Worm (Caenorhabditis elegans) whole organism, mixed stage, embryonic: Measurements from ENCODE around the gene H14N18.4.

Experiments used
- M03D4.4 ChIP-seq: sonication (generic microtip); optimal IDR thresholded peaks from 2 replicates; lab custom pipeline; 2017; ENCODE audit warnings: mild to moderate bottlenecking, missing genetic modification characterization, missing compliant biosample characterization
- bed-3 ChIP-seq: fragments of 200-800 bp; sonication (Bioruptor generic); optimal IDR thresholded peaks from 3 replicates; lab custom pipeline; 2018; ENCODE audit warnings: mild to moderate bottlenecking, missing genetic modification characterization, moderate library complexity, missing compliant biosample characterization
- blmp-1 ChIP-seq: fragments of 150-350 bp; optimal IDR thresholded peaks from 2 replicates; lab custom pipeline; 2014; ENCODE audit warnings: missing biosample characterization, missing genetic modification characterization
- ces-1 ChIP-seq: fragments of 150-350 bp; optimal IDR thresholded peaks from 2 replicates; lab custom pipeline; 2014; ENCODE audit warnings: missing biosample characterization, missing genetic modification reagents, missing genetic modification characterization
- cnd-1 ChIP-seq: fragments of 200-800 bp; sonication (Bioruptor generic); optimal IDR thresholded peaks from 2 replicates; lab custom pipeline; 2018; ENCODE audit warnings: mild to moderate bottlenecking, missing genetic modification characterization, missing compliant biosample characterization
- drap-1 ChIP-seq: fragments of 200-800 bp; sonication (Bioruptor generic); optimal IDR thresholded peaks from 3 replicates; lab custom pipeline; 2018; ENCODE audit warnings: mild to moderate bottlenecking, missing genetic modification characterization, missing compliant biosample characterization
- elt-1 ChIP-seq: sonication (generic microtip); optimal IDR thresholded peaks from 2 replicates; lab custom pipeline; 2017; ENCODE audit warnings: missing genetic modification characterization, mild to moderate bottlenecking, missing compliant biosample characterization, antibody characterized with exemption, moderate library complexity, borderline replicate concordance; ENCODE audit not compliant: insufficient read depth
- elt-3 ChIP-seq: fragments of 150-350 bp; optimal IDR thresholded peaks from 2 replicates; lab custom pipeline; 2014; ENCODE audit warnings: missing biosample characterization, missing genetic modification characterization
- flh-1 ChIP-seq: fragments of 200-800 bp; sonication (Bioruptor generic); optimal IDR thresholded peaks from 2 replicates; lab custom pipeline; 2018; ENCODE audit warnings: mild to moderate bottlenecking, missing genetic modification characterization, moderate library complexity, missing compliant biosample characterization
- ham-2 ChIP-seq: fragments of 200-800 bp; sonication (Bioruptor generic); optimal IDR thresholded peaks from 2 replicates; lab custom pipeline; 2018; ENCODE audit warnings: mild to moderate bottlenecking, missing genetic modification characterization, missing compliant biosample characterization
- hlh-1 ChIP-seq: fragments of 150-350 bp; optimal IDR thresholded peaks from 2 replicates; lab custom pipeline; 2014; ENCODE audit warnings: missing biosample characterization, missing genetic modification reagents, missing genetic modification characterization
- lin-13 ChIP-seq: fragments of 150-350 bp; optimal IDR thresholded peaks from 2 replicates; lab custom pipeline; 2014; ENCODE audit warnings: missing biosample characterization, missing genetic modification characterization
- lin-32 ChIP-seq: fragments of 200-800 bp; sonication (Bioruptor generic); optimal IDR thresholded peaks from 2 replicates; lab custom pipeline; 2018; ENCODE audit warnings: mild to moderate bottlenecking, missing genetic modification characterization, missing compliant biosample characterization
- lsy-2 ChIP-seq: fragments of 150-350 bp; optimal IDR thresholded peaks from 2 replicates; lab custom pipeline; 2014; ENCODE audit warnings: missing biosample characterization, missing genetic modification characterization
- mab-5 ChIP-seq: fragments of 150-350 bp; optimal IDR thresholded peaks from 2 replicates; lab custom pipeline; 2014; ENCODE audit warnings: missing biosample characterization, missing genetic modification characterization
- mep-1 ChIP-seq: fragments of 150-350 bp; optimal IDR thresholded peaks from 2 replicates; lab custom pipeline; 2017; ENCODE audit warnings: missing biosample characterization, missing genetic modification reagents, missing genetic modification characterization, inconsistent platforms
- mls-2 ChIP-seq: sonication (generic microtip); optimal IDR thresholded peaks from 2 replicates; lab custom pipeline; 2016; ENCODE audit warnings: mild to moderate bottlenecking, missing genetic modification characterization, moderate library complexity, missing compliant biosample characterization
- nhr-12 ChIP-seq: fragments of 150-350 bp; optimal IDR thresholded peaks from 2 replicates; lab custom pipeline; 2014; ENCODE audit warnings: missing biosample characterization, missing genetic modification characterization
- nhr-2 ChIP-seq: fragments of 150-350 bp; optimal IDR thresholded peaks from 2 replicates; lab custom pipeline; 2014; ENCODE audit warnings: missing biosample characterization, missing genetic modification characterization
- nhr-237 ChIP-seq: fragments of 150-350 bp; optimal IDR thresholded peaks from 2 replicates; lab custom pipeline; 2014; ENCODE audit warnings: missing biosample characterization, missing genetic modification characterization
- nhr-28 ChIP-seq: fragments of 150-350 bp; optimal IDR thresholded peaks from 2 replicates; lab custom pipeline; 2014; ENCODE audit warnings: missing biosample characterization, missing genetic modification characterization
- nhr-76 ChIP-seq: sonication (generic microtip); optimal IDR thresholded peaks from 2 replicates; lab custom pipeline; 2017; ENCODE audit warnings: missing biosample characterization, missing genetic modification characterization
- pha-4 ChIP-seq: fragments of 150-350 bp; optimal IDR thresholded peaks from 2 replicates; lab custom pipeline; 2018; ENCODE audit warnings: missing biosample characterization, missing genetic modification reagents, missing genetic modification characterization
- sem-2 ChIP-seq: fragments of 200-800 bp; sonication (Bioruptor generic); optimal IDR thresholded peaks from 2 replicates; lab custom pipeline; 2018; ENCODE audit warnings: mild to moderate bottlenecking, missing genetic modification characterization, missing compliant biosample characterization
- snpc-4 ChIP-seq: fragments of 150-350 bp; optimal IDR thresholded peaks from 2 replicates; lab custom pipeline; 2014; ENCODE audit warnings: missing biosample characterization, missing genetic modification characterization
- sptf-1 ChIP-seq: sonication (generic microtip); optimal IDR thresholded peaks from 2 replicates; lab custom pipeline; 2017; ENCODE audit warnings: mild to moderate bottlenecking, missing genetic modification characterization, moderate library complexity, missing compliant biosample characterization
- unc-120 ChIP-seq: sonication (generic microtip); optimal IDR thresholded peaks from 2 replicates; lab custom pipeline; 2017; ENCODE audit warnings: missing genetic modification characterization, missing compliant biosample characterization; ENCODE audit not compliant: poor library complexity, severe bottlenecking
- unc-39 ChIP-seq: fragments of 150-350 bp; optimal IDR thresholded peaks from 2 replicates; lab custom pipeline; 2014; ENCODE audit warnings: missing biosample characterization, missing genetic modification characterization
- unc-62 ChIP-seq: fragments of 150-350 bp; optimal IDR thresholded peaks from 2 replicates; lab custom pipeline; 2014; ENCODE audit warnings: missing biosample characterization, missing genetic modification reagents, missing genetic modification characterization
- zip-8 ChIP-seq: fragments of 150-350 bp; optimal IDR thresholded peaks from 2 replicates; lab custom pipeline; 2014; ENCODE audit warnings: missing biosample characterization, missing genetic modification characterization
- ztf-11 ChIP-seq: fragments of 150-350 bp; optimal IDR thresholded peaks from 2 replicates; lab custom pipeline; 2014; ENCODE audit warnings: missing biosample characterization, missing genetic modification characterization

Gene H14N18.4

DNA sequence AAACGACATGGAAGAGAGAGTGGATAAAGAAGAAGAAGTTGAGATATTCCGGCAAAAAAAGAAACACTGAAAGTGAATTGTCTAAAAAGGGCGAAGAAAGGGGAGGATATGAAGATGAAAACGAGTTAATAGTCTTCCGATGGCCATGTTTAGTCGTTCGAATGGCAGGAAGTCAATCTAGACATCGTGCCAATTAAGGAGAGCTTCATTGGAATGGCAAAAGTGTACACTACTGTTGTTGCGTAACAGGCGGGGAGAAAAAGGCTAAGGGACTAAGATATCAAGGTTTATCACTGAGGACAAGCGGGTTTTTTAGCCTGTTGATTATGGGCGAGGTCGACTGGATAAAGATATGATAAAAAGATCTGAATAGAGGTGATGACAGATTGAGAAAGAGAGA is 17.4 kb upstream of the H14N18.4 start:
- TF ChIP-seq zip-8 (tag; lab: Kevin White, UChicago) (peak; percentile 6), hlh-1 (tag; lab: Kevin White, UChicago) (no peak), sptf-1 (tag; lab: Kevin White, UChicago) (no peak)

DNA sequence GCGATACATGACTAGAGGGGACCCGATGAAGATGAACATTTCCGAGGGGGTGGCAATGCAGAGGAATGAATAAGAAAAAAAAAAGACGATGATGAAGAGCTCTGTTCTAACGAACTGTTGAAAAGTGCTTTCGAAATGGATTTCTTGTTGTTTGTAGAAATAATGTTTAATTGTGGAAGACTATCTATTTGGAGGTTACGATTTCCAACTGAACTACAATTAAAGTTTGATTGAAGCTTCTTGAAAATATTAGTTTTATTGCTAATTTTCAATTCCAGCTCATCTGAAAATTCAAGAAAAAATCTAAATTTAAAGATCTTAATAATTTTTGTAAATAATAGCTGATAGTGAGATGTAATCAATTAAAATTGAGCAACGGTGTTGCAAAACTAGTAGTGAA is 15.7 kb upstream of the H14N18.4 start:
- TF ChIP-seq sem-2 (no peak), bed-3 (GFP tag; lab: Kevin White, UChicago) (no peak), sptf-1 (tag; lab: Kevin White, UChicago) (no peak), drap-1 (no peak), M03D4.4 (tag; lab: Kevin White, UChicago) (no peak), mab-5 (tag; lab: Kevin White, UChicago) (no peak), elt-1 (tag; lab: Kevin White, UChicago) (no peak), nhr-28 (tag; lab: Kevin White, UChicago) (no peak), nhr-2 (tag; lab: Kevin White, UChicago) (no peak), lin-32 (GFP tag; lab: Kevin White, UChicago) (no peak), lin-13 (tag; lab: Kevin White, UChicago) (no peak), cnd-1 (tag; lab: Kevin White, UChicago) (no peak), unc-120 (tag; lab: Kevin White, UChicago) (no peak), lsy-2 (tag; lab: Kevin White, UChicago) (no peak), unc-62 (GFP tag; lab: Kevin White, UChicago) (no peak), nhr-237 (tag; lab: Kevin White, UChicago) (no peak), ces-1 (GFP tag; lab: Kevin White, UChicago) (no peak), blmp-1 (no peak), nhr-76 (no peak)

DNA sequence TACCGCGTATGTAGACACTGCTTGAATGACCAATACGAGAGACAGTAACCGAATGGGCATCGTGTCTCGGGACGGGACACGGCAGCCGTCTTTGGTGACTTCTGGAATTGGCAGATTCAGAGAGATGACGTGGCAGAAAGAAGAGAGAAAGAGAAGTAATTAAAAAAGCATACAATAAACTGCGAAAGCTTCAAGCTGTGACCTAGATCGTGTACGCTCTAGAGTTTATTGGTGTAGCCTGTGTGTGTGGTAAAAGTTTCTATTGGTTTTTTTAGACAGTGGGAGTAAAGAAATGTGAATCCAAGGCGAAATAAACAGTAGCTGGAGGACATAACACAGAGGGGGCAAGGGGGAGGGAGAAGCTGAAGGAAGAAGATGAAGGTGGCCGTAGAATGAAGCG is 15.2 kb upstream of the H14N18.4 start, which contains the start of gene T19A5.3:
TSS of gene T19A5.3 (minus strand) at position 101 of the 400 bp plus-strand sequence.
- no peak for TF ChIP-seq blmp-1
- TF ChIP-seq ces-1 (GFP tag; lab: Kevin White, UChicago), result no peak
- no peak for TF ChIP-seq elt-3 (tag; lab: Kevin White, UChicago)
- TF ChIP-seq ham-2 (GFP tag; lab: Kevin White, UChicago), result no peak
- no peak for TF ChIP-seq sptf-1 (tag; lab: Kevin White, UChicago)
- no peak for TF ChIP-seq hlh-1 (tag; lab: Kevin White, UChicago)
- no peak for TF ChIP-seq pha-4
- no peak for TF ChIP-seq nhr-12 (tag; lab: Kevin White, UChicago)

DNA sequence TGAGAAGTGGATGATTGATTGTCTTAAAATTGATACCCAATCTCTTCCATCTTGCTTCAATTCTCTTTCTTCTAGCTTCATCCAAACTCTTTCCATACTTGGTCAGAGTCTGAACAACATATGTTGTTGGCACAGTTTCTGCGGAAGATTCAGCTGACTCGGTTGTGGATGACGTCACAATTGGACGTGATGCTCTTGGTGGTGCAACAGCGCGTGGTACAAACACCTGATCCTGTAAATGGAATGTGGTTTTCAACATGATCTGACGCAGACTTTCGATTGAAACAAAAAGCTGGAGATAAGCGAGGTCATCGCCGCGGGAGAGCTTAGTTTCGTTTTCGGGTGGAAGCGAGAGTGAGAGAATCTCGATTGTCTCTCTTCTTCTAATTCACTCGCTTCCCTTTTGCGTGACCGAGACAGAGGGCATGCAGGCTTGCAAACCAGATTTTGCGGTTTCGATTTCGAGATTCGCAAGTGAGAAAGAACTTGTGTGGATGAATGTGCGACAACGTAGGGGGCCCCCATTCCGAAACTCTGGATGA is 13.7 kb upstream of the H14N18.4 start:
- no peak for TF ChIP-seq elt-3 (tag; lab: Kevin White, UChicago)
- no peak for TF ChIP-seq mep-1 (tag; lab: Kevin White, UChicago)
- TF ChIP-seq unc-62 (GFP tag; lab: Kevin White, UChicago), result no peak
- TF ChIP-seq bed-3 (GFP tag; lab: Kevin White, UChicago), result no peak
- no peak for TF ChIP-seq nhr-12 (tag; lab: Kevin White, UChicago)
- TF ChIP-seq lin-13 (tag; lab: Kevin White, UChicago), result no peak
- TF ChIP-seq elt-1 (tag; lab: Kevin White, UChicago), result no peak
- TF ChIP-seq blmp-1, result peak; percentile 75
- peak; percentile 11 for TF ChIP-seq ham-2 (GFP tag; lab: Kevin White, UChicago)
- TF ChIP-seq zip-8 (tag; lab: Kevin White, UChicago), result peak; percentile 55

DNA sequence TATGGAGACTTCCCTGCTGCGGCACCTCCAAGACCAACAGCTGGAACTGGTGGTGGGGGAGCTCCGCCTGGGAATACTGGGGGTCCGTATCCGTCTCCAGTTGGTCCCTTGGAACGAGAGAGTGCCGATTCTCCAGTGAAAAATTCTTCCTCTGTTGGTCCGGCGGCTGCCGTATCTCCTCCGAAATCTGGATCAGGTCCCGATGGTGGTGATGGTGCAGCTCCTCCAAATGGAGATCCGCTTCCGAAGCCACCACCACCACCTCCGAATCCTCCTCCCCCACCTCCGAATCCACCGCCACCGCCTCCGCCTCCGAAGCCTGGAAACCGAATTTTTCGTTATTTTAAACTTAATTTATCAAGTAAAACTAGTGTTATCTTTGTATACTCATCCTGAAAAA is 11.6 kb upstream of the H14N18.4 start:
- TF ChIP-seq nhr-76, result no peak
- TF ChIP-seq elt-3 (tag; lab: Kevin White, UChicago), result no peak

ce11 chrV:8939424-8940065 is 10.8 kb upstream of the H14N18.4 start:
- no peak for TF ChIP-seq mls-2 (tag; lab: Kevin White, UChicago)
- TF ChIP-seq unc-120 (tag; lab: Kevin White, UChicago), result no peak
- no peak for TF ChIP-seq zip-8 (tag; lab: Kevin White, UChicago)
- no peak for TF ChIP-seq drap-1
- TF ChIP-seq sptf-1 (tag; lab: Kevin White, UChicago), result no peak
- TF ChIP-seq unc-39 (tag; lab: Kevin White, UChicago), result no peak
- TF ChIP-seq ztf-11 (tag; lab: Kevin White, UChicago), result no peak
- TF ChIP-seq bed-3 (GFP tag; lab: Kevin White, UChicago), result no peak
- TF ChIP-seq nhr-76, result no peak
- TF ChIP-seq lin-13 (tag; lab: Kevin White, UChicago), result no peak
- TF ChIP-seq lin-32 (GFP tag; lab: Kevin White, UChicago), result no peak
- TF ChIP-seq snpc-4 (tag; lab: Kevin White, UChicago), result no peak
- no peak for TF ChIP-seq nhr-237 (tag; lab: Kevin White, UChicago)
- TF ChIP-seq unc-62 (GFP tag; lab: Kevin White, UChicago), result no peak
- TF ChIP-seq flh-1, result no peak
- no peak for TF ChIP-seq elt-1 (tag; lab: Kevin White, UChicago)
